Worm (Caenorhabditis elegans) whole organism, mixed stage, embryonic: Measurements from ENCODE around the gene col-88.

Experiments used
- bed-3 ChIP-seq: fragments of 200-800 bp; sonication (Bioruptor generic); optimal IDR thresholded peaks from 3 replicates; lab custom pipeline; 2018; ENCODE audit warnings: mild to moderate bottlenecking, missing genetic modification characterization, moderate library complexity, missing compliant biosample characterization
- blmp-1 ChIP-seq: fragments of 150-350 bp; optimal IDR thresholded peaks from 2 replicates; lab custom pipeline; 2014; ENCODE audit warnings: missing biosample characterization, missing genetic modification characterization
- ceh-39 ChIP-seq: fragments of 150-350 bp; optimal IDR thresholded peaks from 2 replicates; lab custom pipeline; 2014; ENCODE audit warnings: missing biosample characterization, missing genetic modification characterization
- ceh-43 ChIP-seq: fragments of 200-800 bp; sonication (Bioruptor generic); optimal IDR thresholded peaks from 2 replicates; lab custom pipeline; 2018; ENCODE audit warnings: mild to moderate bottlenecking, missing genetic modification characterization, moderate library complexity, missing compliant biosample characterization
- ces-1 ChIP-seq: fragments of 150-350 bp; optimal IDR thresholded peaks from 2 replicates; lab custom pipeline; 2014; ENCODE audit warnings: missing biosample characterization, missing genetic modification reagents, missing genetic modification characterization
- cnd-1 ChIP-seq: fragments of 200-800 bp; sonication (Bioruptor generic); optimal IDR thresholded peaks from 2 replicates; lab custom pipeline; 2018; ENCODE audit warnings: mild to moderate bottlenecking, missing genetic modification characterization, missing compliant biosample characterization
- drap-1 ChIP-seq: fragments of 200-800 bp; sonication (Bioruptor generic); optimal IDR thresholded peaks from 3 replicates; lab custom pipeline; 2018; ENCODE audit warnings: mild to moderate bottlenecking, missing genetic modification characterization, missing compliant biosample characterization
- elt-1 ChIP-seq: sonication (generic microtip); optimal IDR thresholded peaks from 2 replicates; lab custom pipeline; 2017; ENCODE audit warnings: missing genetic modification characterization, mild to moderate bottlenecking, missing compliant biosample characterization, antibody characterized with exemption, moderate library complexity, borderline replicate concordance; ENCODE audit not compliant: insufficient read depth
- elt-3 ChIP-seq: fragments of 150-350 bp; optimal IDR thresholded peaks from 2 replicates; lab custom pipeline; 2014; ENCODE audit warnings: missing biosample characterization, missing genetic modification characterization
- ham-2 ChIP-seq: fragments of 200-800 bp; sonication (Bioruptor generic); optimal IDR thresholded peaks from 2 replicates; lab custom pipeline; 2018; ENCODE audit warnings: mild to moderate bottlenecking, missing genetic modification characterization, missing compliant biosample characterization
- hlh-1 ChIP-seq: fragments of 150-350 bp; optimal IDR thresholded peaks from 2 replicates; lab custom pipeline; 2014; ENCODE audit warnings: missing biosample characterization, missing genetic modification reagents, missing genetic modification characterization
- lin-13 ChIP-seq: fragments of 150-350 bp; optimal IDR thresholded peaks from 2 replicates; lab custom pipeline; 2014; ENCODE audit warnings: missing biosample characterization, missing genetic modification characterization
- lin-32 ChIP-seq: fragments of 200-800 bp; sonication (Bioruptor generic); optimal IDR thresholded peaks from 2 replicates; lab custom pipeline; 2018; ENCODE audit warnings: mild to moderate bottlenecking, missing genetic modification characterization, missing compliant biosample characterization
- lsy-2 ChIP-seq: fragments of 150-350 bp; optimal IDR thresholded peaks from 2 replicates; lab custom pipeline; 2014; ENCODE audit warnings: missing biosample characterization, missing genetic modification characterization
- mab-5 ChIP-seq: fragments of 150-350 bp; optimal IDR thresholded peaks from 2 replicates; lab custom pipeline; 2014; ENCODE audit warnings: missing biosample characterization, missing genetic modification characterization
- mep-1 ChIP-seq: fragments of 150-350 bp; optimal IDR thresholded peaks from 2 replicates; lab custom pipeline; 2017; ENCODE audit warnings: missing biosample characterization, missing genetic modification reagents, missing genetic modification characterization, inconsistent platforms
- mls-2 ChIP-seq: sonication (generic microtip); optimal IDR thresholded peaks from 2 replicates; lab custom pipeline; 2016; ENCODE audit warnings: mild to moderate bottlenecking, missing genetic modification characterization, moderate library complexity, missing compliant biosample characterization
- nhr-12 ChIP-seq: fragments of 150-350 bp; optimal IDR thresholded peaks from 2 replicates; lab custom pipeline; 2014; ENCODE audit warnings: missing biosample characterization, missing genetic modification characterization
- nhr-2 ChIP-seq: fragments of 150-350 bp; optimal IDR thresholded peaks from 2 replicates; lab custom pipeline; 2014; ENCODE audit warnings: missing biosample characterization, missing genetic modification characterization
- nhr-237 ChIP-seq: fragments of 150-350 bp; optimal IDR thresholded peaks from 2 replicates; lab custom pipeline; 2014; ENCODE audit warnings: missing biosample characterization, missing genetic modification characterization
- nhr-28 ChIP-seq: fragments of 150-350 bp; optimal IDR thresholded peaks from 2 replicates; lab custom pipeline; 2014; ENCODE audit warnings: missing biosample characterization, missing genetic modification characterization
- pha-4 ChIP-seq: fragments of 150-350 bp; optimal IDR thresholded peaks from 2 replicates; lab custom pipeline; 2018; ENCODE audit warnings: missing biosample characterization, missing genetic modification reagents, missing genetic modification characterization
- sem-2 ChIP-seq: fragments of 200-800 bp; sonication (Bioruptor generic); optimal IDR thresholded peaks from 2 replicates; lab custom pipeline; 2018; ENCODE audit warnings: mild to moderate bottlenecking, missing genetic modification characterization, missing compliant biosample characterization
- snpc-4 ChIP-seq: fragments of 150-350 bp; optimal IDR thresholded peaks from 2 replicates; lab custom pipeline; 2014; ENCODE audit warnings: missing biosample characterization, missing genetic modification characterization
- sptf-1 ChIP-seq: sonication (generic microtip); optimal IDR thresholded peaks from 2 replicates; lab custom pipeline; 2017; ENCODE audit warnings: mild to moderate bottlenecking, missing genetic modification characterization, moderate library complexity, missing compliant biosample characterization
- tbx-8 ChIP-seq: fragments of 200-800 bp; sonication (Bioruptor generic); optimal IDR thresholded peaks from 2 replicates; lab custom pipeline; 2018; ENCODE audit warnings: mild to moderate bottlenecking, missing genetic modification characterization, moderate library complexity, missing compliant biosample characterization
- unc-120 ChIP-seq: sonication (generic microtip); optimal IDR thresholded peaks from 2 replicates; lab custom pipeline; 2017; ENCODE audit warnings: missing genetic modification characterization, missing compliant biosample characterization; ENCODE audit not compliant: poor library complexity, severe bottlenecking
- unc-39 ChIP-seq: fragments of 150-350 bp; optimal IDR thresholded peaks from 2 replicates; lab custom pipeline; 2014; ENCODE audit warnings: missing biosample characterization, missing genetic modification characterization
- unc-62 ChIP-seq: fragments of 150-350 bp; optimal IDR thresholded peaks from 2 replicates; lab custom pipeline; 2014; ENCODE audit warnings: missing biosample characterization, missing genetic modification reagents, missing genetic modification characterization
- zip-8 ChIP-seq: fragments of 150-350 bp; optimal IDR thresholded peaks from 2 replicates; lab custom pipeline; 2014; ENCODE audit warnings: missing biosample characterization, missing genetic modification characterization
- ztf-11 ChIP-seq: fragments of 150-350 bp; optimal IDR thresholded peaks from 2 replicates; lab custom pipeline; 2014; ENCODE audit warnings: missing biosample characterization, missing genetic modification characterization

Gene col-88

ce11 chrIII:50418-50817, 9.6 kb downstream of the col-88 start:
- TF ChIP-seq lin-32 (GFP tag; lab: Kevin White, UChicago) (no peak), ceh-43 (no peak), ztf-11 (no peak), unc-120 (tag; lab: Kevin White, UChicago) (no peak), unc-62 (no peak), nhr-237 (tag; lab: Kevin White, UChicago) (no peak), zip-8 (tag; lab: Kevin White, UChicago) (no peak), bed-3 (no peak), sem-2 (GFP tag; lab: Kevin White, UChicago) (no peak), mep-1 (tag; lab: Kevin White, UChicago) (no peak), blmp-1 (tag; lab: Kevin White, UChicago) (no peak), nhr-28 (no peak), ces-1 (no peak)

DNA sequence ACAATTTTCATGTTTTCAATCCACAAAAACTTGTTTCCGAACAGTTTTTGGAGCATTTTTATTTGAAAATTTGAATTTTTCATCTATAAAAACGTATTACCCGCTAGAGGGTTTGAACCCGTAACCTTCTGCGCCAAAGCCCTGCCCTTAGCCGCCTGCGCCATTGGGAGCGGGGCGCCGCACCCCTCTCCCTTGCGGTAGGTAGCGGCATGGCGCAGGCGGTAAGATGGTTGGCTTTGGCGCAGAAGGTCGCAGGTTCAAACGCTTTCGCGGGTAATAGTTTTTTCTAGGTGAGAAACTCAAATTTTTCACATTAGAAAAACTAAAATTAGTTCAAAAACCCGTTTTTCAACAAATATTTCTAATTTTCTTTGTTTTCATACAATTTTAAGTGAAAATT, 10.8 kb downstream of the col-88 start:
- no peak for TF ChIP-seq hlh-1
- TF ChIP-seq tbx-8 (GFP tag; lab: Kevin White, UChicago), result no peak
- no peak for TF ChIP-seq lin-32 (GFP tag; lab: Kevin White, UChicago)
- TF ChIP-seq nhr-28, result no peak
- no peak for TF ChIP-seq ces-1
- TF ChIP-seq unc-39 (tag; lab: Kevin White, UChicago), result no peak
- TF ChIP-seq zip-8 (tag; lab: Kevin White, UChicago), result no peak
- TF ChIP-seq sptf-1, result no peak
- no peak for TF ChIP-seq nhr-12
- TF ChIP-seq mep-1 (tag; lab: Kevin White, UChicago), result no peak
- TF ChIP-seq lsy-2 (tag; lab: Kevin White, UChicago), result no peak
- TF ChIP-seq ceh-43, result no peak
- TF ChIP-seq cnd-1 (tag; lab: Kevin White, UChicago), result no peak
- no peak for TF ChIP-seq unc-62
- no peak for TF ChIP-seq ham-2 (GFP tag; lab: Kevin White, UChicago)
- no peak for TF ChIP-seq elt-3 (tag; lab: Kevin White, UChicago)
- TF ChIP-seq pha-4 (tag; lab: Kevin White, UChicago), result no peak
- TF ChIP-seq ztf-11, result no peak
- no peak for TF ChIP-seq lin-13 (tag; lab: Kevin White, UChicago)

DNA sequence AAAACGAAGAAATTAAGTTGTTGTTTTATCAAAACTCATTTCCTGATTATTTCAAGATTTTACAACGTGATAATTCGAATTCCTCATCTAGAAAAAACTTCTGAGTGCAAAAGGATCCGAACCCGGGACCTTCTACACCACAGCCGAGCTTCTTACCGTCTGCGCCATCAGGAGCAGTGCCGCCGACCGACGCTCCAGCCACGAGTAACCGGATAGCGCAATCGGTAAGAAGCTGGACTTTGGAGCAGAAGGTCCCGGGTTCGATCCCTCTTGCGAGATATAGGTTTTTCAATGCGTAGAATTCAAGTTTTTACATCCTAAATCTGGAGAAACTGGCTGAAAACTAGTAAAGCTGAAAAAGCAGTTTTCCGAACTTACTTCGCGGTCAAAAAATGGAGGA, 12.8 kb downstream of the col-88 start:
- no peak for TF ChIP-seq nhr-28
- no peak for TF ChIP-seq ztf-11
- no peak for TF ChIP-seq ces-1
- no peak for TF ChIP-seq sem-2 (GFP tag; lab: Kevin White, UChicago)
- no peak for TF ChIP-seq mls-2 (tag; lab: Kevin White, UChicago)
- no peak for TF ChIP-seq snpc-4 (tag; lab: Kevin White, UChicago)
- no peak for TF ChIP-seq mep-1 (tag; lab: Kevin White, UChicago)
- no peak for TF ChIP-seq elt-1 (tag; lab: Kevin White, UChicago)
- TF ChIP-seq ham-2 (GFP tag; lab: Kevin White, UChicago), result no peak
- TF ChIP-seq pha-4 (tag; lab: Kevin White, UChicago), result no peak
- TF ChIP-seq ceh-39 (tag; lab: Kevin White, UChicago), result no peak
- no peak for TF ChIP-seq unc-120 (tag; lab: Kevin White, UChicago)
- TF ChIP-seq, all 35 proteins: peak for 0

ce11 chrIII:61045-61444, 20.2 kb downstream of the col-88 start, which contains the start of gene btb-5:
TSS of gene btb-5 (minus strand) at chrIII:61145.
- TF ChIP-seq mls-2 (tag; lab: Kevin White, UChicago) (no peak), unc-62 (no peak)

ce11 chrIII:62383-62873, 21.6 kb downstream of the col-88 start:
- TF ChIP-seq mab-5 (tag; lab: Kevin White, UChicago) (no peak), sem-2 (GFP tag; lab: Kevin White, UChicago) (no peak), ces-1 (peak; percentile 68)
- TF ChIP-seq, all 35 proteins: peak for 1

- TF ChIP-seq ceh-43, result no peak
- no peak for TF ChIP-seq zip-8 (tag; lab: Kevin White, UChicago)
- TF ChIP-seq hlh-1, result no peak
- TF ChIP-seq sem-2 (GFP tag; lab: Kevin White, UChicago), result no peak
- no peak for TF ChIP-seq drap-1 (GFP tag; lab: Kevin White, UChicago)
- no peak for TF ChIP-seq nhr-2 (tag; lab: Kevin White, UChicago)
- TF ChIP-seq ceh-39 (tag; lab: Kevin White, UChicago), result no peak
- no peak for TF ChIP-seq unc-62
- TF ChIP-seq lin-32 (GFP tag; lab: Kevin White, UChicago), result no peak
These were observed 22.9 kb downstream of the col-88 start for ce11 chrIII:63584-64316.
